Worm (Caenorhabditis elegans) whole organism, midembryonic: Measurements from ENCODE around the gene Y73B3A.20.

Source experiments
- T22C8.4 ChIP-seq: fragments of 200-800 bp; sonication (Bioruptor generic); IDR thresholded peaks from 2 replicates; pipeline ENCODE4 v1.3.6; 2022; ENCODE audit warnings: missing genetic modification characterization, missing compliant biosample characterization
- cog-1 ChIP-seq: sonication (generic microtip); optimal IDR thresholded peaks from 2 replicates; lab custom pipeline; 2016; ENCODE audit warnings: missing genetic modification characterization, missing compliant biosample characterization
- ref-1 ChIP-seq: fragments of 200-800 bp; sonication (Bioruptor generic); conservative IDR thresholded peaks from 2 replicates; pipeline ENCODE4 v1.3.6; 2022; ENCODE audit warnings: missing genetic modification reagents, missing genetic modification characterization, missing compliant biosample characterization

ce11 chrX:84602-85001, 37.1 kb downstream of the Y73B3A.20 start:
- TF ChIP-seq cog-1 (no peak), ref-1 (GFP tag; lab: Robert Waterston, UW) (no peak), T22C8.4 (GFP tag; lab: Robert Waterston, UW) (peak; percentile 52; the same call in 1 of the 2 replicates)
